Fruit fly (Drosophila melanogaster) whole organism, embryonic: ENCODE data around the gene stas.

ENCODE experiments used
- Abd-B ChIP-seq: fragments of 200-800 bp; sonication (Bioruptor generic); optimal IDR thresholded peaks from 2 replicates; lab custom pipeline; 2018; ENCODE audit warnings: missing biosample characterization, mild to moderate bottlenecking, missing genetic modification characterization, moderate library complexity
- Bdp1 ChIP-seq: fragments of 200-800 bp; sonication (Bioruptor generic); optimal IDR thresholded peaks from 3 replicates; lab custom pipeline; 2016; ENCODE audit warnings: missing biosample characterization, missing genetic modification characterization
- Bgb ChIP-seq: fragments of 200-800 bp; sonication (Bioruptor generic); IDR thresholded peaks from 2 replicates; pipeline ENCODE4 v1.3.6; 2022; ENCODE audit warnings: missing biosample characterization, missing genetic modification characterization; ENCODE audit not compliant: partially characterized antibody
- CG10431 ChIP-seq: fragments of 200-800 bp; sonication (Bioruptor generic); optimal IDR thresholded peaks from 3 replicates; lab custom pipeline; 2018; ENCODE audit warnings: missing biosample characterization, mild to moderate bottlenecking, missing genetic modification characterization
- CG10654 ChIP-seq: fragments of 200-800 bp; sonication (Bioruptor generic); optimal IDR thresholded peaks from 2 replicates; lab custom pipeline; 2016; ENCODE audit warnings: missing biosample characterization, missing genetic modification characterization
- CG11093 ChIP-seq: fragments of 200-800 bp; sonication (Bioruptor generic); IDR thresholded peaks from 3 replicates; pipeline ENCODE4 v1.3.6; 2022; ENCODE audit warnings: missing biosample characterization, missing genetic modification characterization
- CG11398 ChIP-seq: fragments of 200-800 bp; sonication (Bioruptor generic); optimal IDR thresholded peaks from 2 replicates; lab custom pipeline; 2016; ENCODE audit warnings: missing biosample characterization, missing genetic modification characterization
- CG12299 ChIP-seq: fragments of 200-800 bp; sonication (Bioruptor generic); optimal IDR thresholded peaks from 2 replicates; lab custom pipeline; 2018; ENCODE audit warnings: missing biosample characterization, mild to moderate bottlenecking, missing genetic modification characterization
- CG12769 ChIP-seq: fragments of 200-800 bp; sonication (Bioruptor generic); optimal IDR thresholded peaks from 2 replicates; lab custom pipeline; 2019; ENCODE audit warnings: missing biosample characterization, mild to moderate bottlenecking, missing genetic modification characterization, moderate library complexity
- CG13296 ChIP-seq: fragments of 200-800 bp; sonication (Bioruptor generic); optimal IDR thresholded peaks from 3 replicates; lab custom pipeline; 2018; ENCODE audit warnings: missing biosample characterization, mild to moderate bottlenecking, missing genetic modification characterization
- CG14710 ChIP-seq: fragments of 200-800 bp; sonication (Bioruptor generic); optimal IDR thresholded peaks from 3 replicates; lab custom pipeline; 2019; ENCODE audit warnings: missing biosample characterization, mild to moderate bottlenecking, missing genetic modification characterization, moderate library complexity
- CG17829 ChIP-seq: fragments of 200-800 bp; optimal IDR thresholded peaks from 2 replicates; lab custom pipeline; 2019; ENCODE audit warnings: missing biosample characterization, mild to moderate bottlenecking, missing genetic modification characterization, moderate library complexity
- CG17912 ChIP-seq: fragments of 200-800 bp; sonication (Bioruptor generic); optimal IDR thresholded peaks from 2 replicates; lab custom pipeline; 2018; ENCODE audit warnings: missing biosample characterization, mild to moderate bottlenecking, missing genetic modification characterization
- CG1792 ChIP-seq: fragments of 200-800 bp; sonication (Bioruptor generic); optimal IDR thresholded peaks from 2 replicates; lab custom pipeline; 2016; ENCODE audit warnings: missing biosample characterization, missing genetic modification characterization
- CG18476 ChIP-seq: fragments of 200-800 bp; sonication (Bioruptor generic); optimal IDR thresholded peaks from 2 replicates; lab custom pipeline; 2016; ENCODE audit warnings: missing biosample characterization, mild to moderate bottlenecking, missing genetic modification characterization
- CG2129 ChIP-seq: fragments of 200-800 bp; sonication (Bioruptor generic); IDR thresholded peaks from 2 replicates; pipeline ENCODE4 v1.3.6; 2022; ENCODE audit warnings: missing biosample characterization, missing genetic modification characterization; ENCODE audit not compliant: partially characterized antibody
- CG32772 ChIP-seq: fragments of 200-800 bp; sonication (Bioruptor generic); IDR thresholded peaks from 2 replicates; pipeline ENCODE4 v1.3.6; 2022; ENCODE audit warnings: missing biosample characterization, missing genetic modification characterization
- CG34224 ChIP-seq: fragments of 200-800 bp; sonication (Bioruptor generic); IDR thresholded peaks from 3 replicates; pipeline ENCODE4 v1.3.6; 2022; ENCODE audit warnings: missing biosample characterization, missing genetic modification characterization; ENCODE audit not compliant: partially characterized antibody
- CG42726 ChIP-seq: fragments of 200-800 bp; sonication (Bioruptor generic); IDR thresholded peaks from 2 replicates; pipeline ENCODE4 v1.3.6; 2022; ENCODE audit warnings: missing biosample characterization, missing genetic modification characterization; ENCODE audit not compliant: partially characterized antibody
- CG4617 ChIP-seq: fragments of 200-800 bp; sonication (Bioruptor generic); optimal IDR thresholded peaks from 3 replicates; lab custom pipeline; 2016; ENCODE audit warnings: missing biosample characterization, missing genetic modification characterization, borderline replicate concordance
- CG6272 ChIP-seq: fragments of 200-800 bp; sonication (Bioruptor generic); IDR thresholded peaks from 2 replicates; pipeline ENCODE4 v1.3.6; 2022; ENCODE audit warnings: missing biosample characterization, missing genetic modification characterization
- CG7987 ChIP-seq: fragments of 200-800 bp; sonication (Bioruptor generic); optimal IDR thresholded peaks from 2 replicates; lab custom pipeline; 2018; ENCODE audit warnings: missing biosample characterization, mild to moderate bottlenecking, missing genetic modification characterization, moderate library complexity
- Deaf1 ChIP-seq: fragments of 200-800 bp; optimal IDR thresholded peaks from 3 replicates; lab custom pipeline; 2019; ENCODE audit warnings: missing biosample characterization, mild to moderate bottlenecking, missing genetic modification characterization, moderate library complexity
- Drgx ChIP-seq: fragments of 200-800 bp; sonication (Bioruptor generic); IDR thresholded peaks from 2 replicates; pipeline ENCODE4 v1.3.6; 2022; ENCODE audit warnings: missing biosample characterization, missing genetic modification characterization
- MESR4 ChIP-seq: fragments of 200-800 bp; sonication (Bioruptor generic); optimal IDR thresholded peaks from 2 replicates; lab custom pipeline; 2018; ENCODE audit warnings: missing biosample characterization, mild to moderate bottlenecking, missing genetic modification characterization, moderate library complexity
- NC2α ChIP-seq: fragments of 200-800 bp; sonication (Bioruptor generic); optimal IDR thresholded peaks from 2 replicates; lab custom pipeline; 2016; ENCODE audit warnings: missing biosample characterization, missing genetic modification characterization
- Oli ChIP-seq: fragments of 200-800 bp; sonication (Bioruptor generic); optimal IDR thresholded peaks from 2 replicates; lab custom pipeline; 2018; ENCODE audit warnings: missing biosample characterization, mild to moderate bottlenecking, missing genetic modification characterization, moderate library complexity
- Side ChIP-seq: fragments of 200-800 bp; sonication (Bioruptor generic); optimal IDR thresholded peaks from 2 replicates; lab custom pipeline; 2016; ENCODE audit warnings: missing biosample characterization, missing genetic modification characterization
- Sin3A ChIP-seq: fragments of >200 bp; optimal IDR thresholded peaks from 2 replicates; lab custom pipeline; 2018
- Sox100B ChIP-seq: fragments of 200-800 bp; sonication (Bioruptor generic); optimal IDR thresholded peaks from 3 replicates; lab custom pipeline; 2018; ENCODE audit warnings: missing biosample characterization, mild to moderate bottlenecking, missing genetic modification characterization
- Sox102F ChIP-seq: fragments of 200-800 bp; sonication (Bioruptor generic); optimal IDR thresholded peaks from 2 replicates; lab custom pipeline; 2018; ENCODE audit warnings: missing biosample characterization, mild to moderate bottlenecking, missing genetic modification characterization, moderate library complexity
- YL-1 ChIP-seq: fragments of 200-800 bp; sonication (Bioruptor generic); optimal IDR thresholded peaks from 3 replicates; lab custom pipeline; 2017; ENCODE audit warnings: missing biosample characterization, mild to moderate bottlenecking, missing genetic modification characterization
- abd-A ChIP-seq: fragments of 200-800 bp; sonication (Bioruptor generic); optimal IDR thresholded peaks from 3 replicates; lab custom pipeline; 2019; ENCODE audit warnings: missing biosample characterization, mild to moderate bottlenecking, missing genetic modification characterization, moderate library complexity
- amos ChIP-seq: fragments of 200-800 bp; sonication (Bioruptor generic); IDR thresholded peaks from 2 replicates; pipeline ENCODE4 v1.3.6; 2022; ENCODE audit warnings: missing biosample characterization, missing genetic modification characterization; ENCODE audit not compliant: partially characterized antibody
- ara ChIP-seq: fragments of 200-800 bp; sonication (Bioruptor generic); IDR thresholded peaks from 2 replicates; pipeline ENCODE4 v1.3.6; 2022; ENCODE audit warnings: missing biosample characterization, missing genetic modification characterization
- cad ChIP-seq: fragments of >200 bp; optimal IDR thresholded peaks from 2 replicates; lab custom pipeline; 2017; ENCODE audit warnings: missing biosample characterization, missing genetic modification characterization
- chinmo ChIP-seq: fragments of 200-800 bp; sonication (Bioruptor generic); IDR thresholded peaks from 4 replicates; pipeline ENCODE4 v1.3.6; 2022; ENCODE audit warnings: missing biosample characterization, missing genetic modification characterization; ENCODE audit not compliant: partially characterized antibody
- crol ChIP-seq: fragments of 200-800 bp; sonication (Bioruptor generic); IDR thresholded peaks from 2 replicates; pipeline ENCODE4 v1.3.6; 2022; ENCODE audit warnings: missing biosample characterization, missing genetic modification characterization
- dmrt99B ChIP-seq: fragments of 200-800 bp; sonication (Bioruptor generic); optimal IDR thresholded peaks from 2 replicates; lab custom pipeline; 2018; ENCODE audit warnings: missing biosample characterization, mild to moderate bottlenecking, missing genetic modification characterization, moderate library complexity
- emc ChIP-seq: fragments of 200-800 bp; sonication (Bioruptor generic); optimal IDR thresholded peaks from 2 replicates; lab custom pipeline; 2016; ENCODE audit warnings: missing biosample characterization, missing genetic modification characterization
- en ChIP-seq: fragments of 200-800 bp; sonication (Bioruptor generic); optimal IDR thresholded peaks from 2 replicates; lab custom pipeline; 2016; ENCODE audit warnings: missing biosample characterization, missing genetic modification characterization
- inv ChIP-seq: fragments of 200-800 bp; sonication (Bioruptor generic); IDR thresholded peaks from 2 replicates; pipeline ENCODE4 v1.3.6; 2022; ENCODE audit warnings: missing biosample characterization, missing genetic modification characterization; ENCODE audit not compliant: partially characterized antibody
- jigr1 ChIP-seq: fragments of 200-800 bp; sonication (Bioruptor generic); IDR thresholded peaks from 3 replicates; pipeline ENCODE4 v1.3.6; 2022; ENCODE audit warnings: missing biosample characterization, missing genetic modification characterization
- jing ChIP-seq: fragments of 200-800 bp; sonication (Bioruptor generic); optimal IDR thresholded peaks from 2 replicates; lab custom pipeline; 2018; ENCODE audit warnings: missing biosample characterization, mild to moderate bottlenecking, missing genetic modification characterization
- lov ChIP-seq, 2 experiments: fragments of 200-800 bp in 1 of 2; fragments of >200 bp in 1 of 2; sonication (Bioruptor generic) in 1 of 2; IDR thresholded peaks in 1 of 2; optimal IDR thresholded peaks in 1 of 2; 2 replicates in 1 of 2; 3 replicates in 1 of 2; pipeline versions ENCODE4 v1.3.6 to Lab custom; 2017 to 2022; ENCODE audit warnings: missing biosample characterization in 1 of 2, missing genetic modification characterization in 1 of 2
- luna ChIP-seq: fragments of 200-800 bp; sonication (Bioruptor generic); optimal IDR thresholded peaks from 2 replicates; lab custom pipeline; 2016; ENCODE audit warnings: missing biosample characterization, missing genetic modification characterization
- mirr ChIP-seq: fragments of 200-800 bp; sonication (Bioruptor generic); optimal IDR thresholded peaks from 3 replicates; lab custom pipeline; 2018; ENCODE audit warnings: missing biosample characterization, mild to moderate bottlenecking, missing genetic modification characterization
- pum ChIP-seq: fragments of 200-800 bp; sonication (Bioruptor generic); optimal IDR thresholded peaks from 2 replicates; lab custom pipeline; 2016; ENCODE audit warnings: missing biosample characterization, missing genetic modification characterization
- sima ChIP-seq: fragments of 200-800 bp; sonication (Bioruptor generic); optimal IDR thresholded peaks from 2 replicates; lab custom pipeline; 2016; ENCODE audit warnings: missing biosample characterization, missing genetic modification characterization
- trem ChIP-seq: fragments of 200-800 bp; optimal IDR thresholded peaks from 3 replicates; lab custom pipeline; 2019; ENCODE audit warnings: missing biosample characterization, mild to moderate bottlenecking, missing genetic modification characterization, moderate library complexity

The stas gene

DNA sequence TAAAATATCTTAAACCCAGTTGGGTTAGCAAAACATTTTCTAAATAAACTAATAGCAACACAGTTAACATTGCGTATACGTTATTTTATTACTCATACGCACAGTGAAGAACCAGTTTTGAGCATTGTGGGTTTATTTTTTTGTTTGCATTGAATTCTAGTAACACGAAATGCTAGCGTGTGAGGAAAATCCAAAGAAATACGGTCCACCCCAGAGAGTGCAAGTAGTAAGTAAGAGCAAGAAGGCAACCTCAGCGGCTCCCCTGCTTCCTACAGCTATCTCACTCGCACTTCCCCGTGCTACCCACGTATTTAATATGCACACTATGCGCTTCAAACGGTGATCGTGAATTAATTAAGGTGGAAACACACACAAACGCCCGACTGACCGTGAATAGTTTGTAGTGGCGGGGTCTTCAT lies 2.7 kb downstream of the stas start (continued):
- TF ChIP-seq jigr1 (GFP tag; lab: Robert Waterston, UW) (no peak), pum (GFP tag; lab: Kevin White, UChicago) (peak; percentile 79), CG12299 (tag; lab: Kevin White, UChicago) (peak; percentile 85), emc (peak; percentile 65), chinmo (GFP tag; lab: Robert Waterston, UW) (peak; percentile 95), crol (GFP tag; lab: Robert Waterston, UW) (peak; percentile 53), dmrt99B (peak; percentile 93), ara (0 out of 2 replicates have a peak, but pooled peaks have one; percentile 6), Sox100B (GFP tag; lab: Kevin White, UChicago) (peak; percentile 91), CG42726 (no peak), Bgb (GFP tag; lab: Robert Waterston, UW) (no peak), CG34224 (GFP tag; lab: Robert Waterston, UW) (no peak), amos (GFP tag; lab: Robert Waterston, UW) (no peak), cad (GFP tag; lab: Kevin White, UChicago) (no peak), CG17829 (tag; lab: Kevin White, UChicago) (peak; percentile 84), YL-1 (GFP tag; lab: Kevin White, UChicago) (peak; percentile 58), jing (GFP tag; lab: Kevin White, UChicago) (peak; percentile 75), CG11093 (peak; percentile 65; the same call in 2 of the 3 replicates), Side (GFP tag; lab: Kevin White, UChicago) (peak; percentile 74), CG13296 (GFP tag; lab: Kevin White, UChicago) (peak; percentile 94), CG10431 (GFP tag; lab: Kevin White, UChicago) (peak; percentile 58), CG14710 (peak; percentile 65), Sox102F (GFP tag; lab: Kevin White, UChicago) (peak; percentile 90), lov (optimal IDR thresholded peaks at IDR 0.05; lab: Kevin White, UChicago) (no peak), lov (GFP tag; IDR thresholded peaks at IDR 0.05; lab: Robert Waterston, UW) (no peak), Drgx (peak; percentile 93), Deaf1 (tag; lab: Kevin White, UChicago) (peak; percentile 68), en (GFP tag; lab: Kevin White, UChicago) (peak; percentile 55), CG4617 (GFP tag; lab: Kevin White, UChicago) (peak; percentile 29), CG11398 (GFP tag; lab: Kevin White, UChicago) (peak; percentile 40), CG18476 (GFP tag; lab: Kevin White, UChicago) (peak; percentile 74), NC2α (GFP tag; lab: Kevin White, UChicago) (peak; percentile 46), CG17912 (peak; percentile 45), inv (GFP tag; lab: Robert Waterston, UW) (no peak), abd-A (tag; lab: Kevin White, UChicago) (peak; percentile 56), Abd-B (GFP tag; lab: Kevin White, UChicago) (peak; percentile 62), CG12769 (peak; percentile 90), mirr (GFP tag; lab: Kevin White, UChicago) (peak; percentile 78), CG10654 (peak; percentile 79), Bdp1 (GFP tag; lab: Kevin White, UChicago) (peak; percentile 61), CG7987 (GFP tag; lab: Kevin White, UChicago) (peak; percentile 88), CG2129 (GFP tag; lab: Robert Waterston, UW) (no peak), Sin3A (no peak), Oli (tag; lab: Kevin White, UChicago) (peak; percentile 92), MESR4 (peak; percentile 10), CG32772 (GFP tag; lab: Robert Waterston, UW) (peak; percentile 74), trem (tag; lab: Kevin White, UChicago) (peak; percentile 63), luna (peak; percentile 53), CG1792 (GFP tag; lab: Kevin White, UChicago) (peak; percentile 82), sima (peak; percentile 30), CG6272 (peak; percentile 53)
